Worm (Caenorhabditis elegans) whole organism, midembryonic: ENCODE measurements around the gene D1046.16.

ENCODE experiments used
- T22C8.4 ChIP-seq: fragments of 200-800 bp; sonication (Bioruptor generic); IDR thresholded peaks from 2 replicates; pipeline ENCODE4 v1.3.6; 2022; ENCODE audit warnings: missing genetic modification characterization, missing compliant biosample characterization
- ztf-29 ChIP-seq: fragments of 200-800 bp; sonication (Bioruptor generic); IDR thresholded peaks from 2 replicates; pipeline ENCODE4 v1.3.6; 2022; ENCODE audit warnings: missing genetic modification reagents, missing genetic modification characterization, missing compliant biosample characterization

- TF ChIP-seq T22C8.4 (no peak), ztf-29 (no peak)
Measured at ce11 chrIV:8954126-8954525, 32.2 kb downstream of the D1046.16 start.
